Worm (Caenorhabditis elegans): ENCODE data around the gene F10D2.16.

The F10D2.16 gene

ce11 chrV:7133963-7134362 is at the start of gene F10D2.16:
F10D2.16 (plus strand) TSS chrV:7134263.
- TF ChIP-seq pes-1 (GFP tag; IDR thresholded peaks at IDR 0.05): no peak
- no peak for TF ChIP-seq tbx-37 (GFP tag; conservative IDR thresholded peaks at IDR 0.05)
- no peak for TF ChIP-seq tra-4 (tag; optimal IDR thresholded peaks at IDR 0.05)
- TF ChIP-seq sea-1 (GFP tag; conservative IDR thresholded peaks at IDR 0.05): no peak
- no peak for TF ChIP-seq ama-1 (optimal IDR thresholded peaks at IDR 0.05)
- no peak for TF ChIP-seq flt-1 (GFP tag; IDR thresholded peaks at IDR 0.05)
- no peak for TF ChIP-seq hmbx-1 (tag; optimal IDR thresholded peaks at IDR 0.05)
- no peak for TF ChIP-seq ets-7 (tag; optimal IDR thresholded peaks at IDR 0.05)
- TF ChIP-seq hmg-4 (GFP tag; optimal IDR thresholded peaks at IDR 0.05): no peak
- no peak for TF ChIP-seq ceh-13 (GFP tag; optimal IDR thresholded peaks at IDR 0.05)
- TF ChIP-seq ceh-36 (tag; optimal IDR thresholded peaks at IDR 0.05): no peak
- TF ChIP-seq hnd-1 (tag; optimal IDR thresholded peaks at IDR 0.05): no peak
- TF ChIP-seq B0310.2 (tag; optimal IDR thresholded peaks at IDR 0.05): no peak
- TF ChIP-seq F13C5.2 (tag; optimal IDR thresholded peaks at IDR 0.05): no peak
- no peak for TF ChIP-seq aly-1 (tag; optimal IDR thresholded peaks at IDR 0.05)
- no peak for TF ChIP-seq scrt-1 (GFP tag; IDR thresholded peaks at IDR 0.05)
- TF ChIP-seq tbx-11 (GFP tag; IDR thresholded peaks at IDR 0.05): no peak

- TF ChIP-seq hmbx-1 (tag; optimal IDR thresholded peaks at IDR 0.05) (no peak), tbx-37 (GFP tag; conservative IDR thresholded peaks at IDR 0.05) (peak; percentile 67), ceh-13 (GFP tag; optimal IDR thresholded peaks at IDR 0.05) (no peak), F13C5.2 (tag; optimal IDR thresholded peaks at IDR 0.05) (peak; percentile 39), ama-1 (optimal IDR thresholded peaks at IDR 0.05) (no peak), tra-4 (tag; optimal IDR thresholded peaks at IDR 0.05) (no peak), hmg-4 (GFP tag; optimal IDR thresholded peaks at IDR 0.05) (peak; percentile 43)
These were observed 49.4 kb upstream of the F10D2.16 start, which contains the start of gene mys-1 for ce11 chrV:7084612-7085139. mys-1 (minus strand) TSS chrV:7084662.

ce11 chrV:7085518-7086104 is 48.5 kb upstream of the F10D2.16 start, which contains the start of gene VC5.2:
VC5.2 (plus strand) TSS chrV:7085956.
- no peak for TF ChIP-seq sea-1 (GFP tag; conservative IDR thresholded peaks at IDR 0.05)

ce11 chrV:7087340-7087739 is 46.7 kb upstream of the F10D2.16 start:
- no peak for TF ChIP-seq sea-1 (GFP tag; conservative IDR thresholded peaks at IDR 0.05)

ce11 chrV:7089217-7089616 is 44.8 kb upstream of the F10D2.16 start:
- TF ChIP-seq hnd-1 (tag; optimal IDR thresholded peaks at IDR 0.05) (no peak), hmbx-1 (tag; optimal IDR thresholded peaks at IDR 0.05) (no peak), ama-1 (optimal IDR thresholded peaks at IDR 0.05) (no peak), tbx-37 (GFP tag; conservative IDR thresholded peaks at IDR 0.05) (no peak), ceh-36 (tag; optimal IDR thresholded peaks at IDR 0.05) (no peak), tra-4 (tag; optimal IDR thresholded peaks at IDR 0.05) (no peak), pes-1 (GFP tag; IDR thresholded peaks at IDR 0.05) (no peak), tbx-11 (GFP tag; IDR thresholded peaks at IDR 0.05) (no peak), flt-1 (GFP tag; IDR thresholded peaks at IDR 0.05) (no peak), aly-1 (tag; optimal IDR thresholded peaks at IDR 0.05) (no peak), B0310.2 (tag; optimal IDR thresholded peaks at IDR 0.05) (no peak), F13C5.2 (tag; optimal IDR thresholded peaks at IDR 0.05) (no peak), sea-1 (GFP tag; conservative IDR thresholded peaks at IDR 0.05) (no peak), ets-7 (tag; optimal IDR thresholded peaks at IDR 0.05) (no peak), hmg-4 (GFP tag; optimal IDR thresholded peaks at IDR 0.05) (no peak), scrt-1 (GFP tag; IDR thresholded peaks at IDR 0.05) (no peak), ceh-13 (GFP tag; optimal IDR thresholded peaks at IDR 0.05) (no peak)

- TF ChIP-seq flt-1 (GFP tag; IDR thresholded peaks at IDR 0.05): no peak
- TF ChIP-seq hnd-1 (tag; optimal IDR thresholded peaks at IDR 0.05): no peak
- TF ChIP-seq F13C5.2 (tag; optimal IDR thresholded peaks at IDR 0.05): no peak
- TF ChIP-seq ceh-13 (GFP tag; optimal IDR thresholded peaks at IDR 0.05): no peak
- no peak for TF ChIP-seq ceh-36 (tag; optimal IDR thresholded peaks at IDR 0.05)
- TF ChIP-seq tbx-11 (GFP tag; IDR thresholded peaks at IDR 0.05): no peak
- no peak for TF ChIP-seq ets-7 (tag; optimal IDR thresholded peaks at IDR 0.05)
- no peak for TF ChIP-seq hmg-4 (GFP tag; optimal IDR thresholded peaks at IDR 0.05)
- TF ChIP-seq pes-1 (GFP tag; IDR thresholded peaks at IDR 0.05): no peak
- TF ChIP-seq hmbx-1 (tag; optimal IDR thresholded peaks at IDR 0.05): no peak
- no peak for TF ChIP-seq sea-1 (GFP tag; conservative IDR thresholded peaks at IDR 0.05)
- TF ChIP-seq scrt-1 (GFP tag; IDR thresholded peaks at IDR 0.05): no peak
- TF ChIP-seq aly-1 (tag; optimal IDR thresholded peaks at IDR 0.05): no peak
- TF ChIP-seq tbx-37 (GFP tag; conservative IDR thresholded peaks at IDR 0.05): no peak
- TF ChIP-seq ama-1 (optimal IDR thresholded peaks at IDR 0.05): no peak
- TF ChIP-seq tra-4 (tag; optimal IDR thresholded peaks at IDR 0.05): no peak
- TF ChIP-seq B0310.2 (tag; optimal IDR thresholded peaks at IDR 0.05): no peak
These were observed 42.8 kb upstream of the F10D2.16 start, which contains the start of gene nhr-286 for ce11 chrV:7091287-7091686. nhr-286 (minus strand) TSS chrV:7091610.

ce11 chrV:7093720-7094401 is 40.2 kb upstream of the F10D2.16 start, which contains the start of gene nhr-135:
nhr-135 (minus strand) TSS chrV:7093770.
- TF ChIP-seq F13C5.2 (tag; optimal IDR thresholded peaks at IDR 0.05) (no peak), ets-7 (tag; optimal IDR thresholded peaks at IDR 0.05) (no peak), scrt-1 (GFP tag; IDR thresholded peaks at IDR 0.05) (no peak), hmbx-1 (tag; optimal IDR thresholded peaks at IDR 0.05) (no peak), hnd-1 (tag; optimal IDR thresholded peaks at IDR 0.05) (no peak)

Measured in whole organism, early embryonic.